Worm (Caenorhabditis elegans) whole organism, late embryonic: ENCODE data around the gene msp-58.

Experiments
- C08G9.2 ChIP-seq: sonication (generic microtip); optimal IDR thresholded peaks from 2 replicates; lab custom pipeline; 2016; ENCODE audit warnings: mild to moderate bottlenecking, missing genetic modification characterization, moderate library complexity, missing compliant biosample characterization
- ceh-22 ChIP-seq: sonication (generic microtip); optimal IDR thresholded peaks from 2 replicates; lab custom pipeline; 2017; ENCODE audit warnings: missing biosample characterization, missing genetic modification characterization
- ceh-9 ChIP-seq: sonication (generic microtip); optimal IDR thresholded peaks from 2 replicates; lab custom pipeline; 2016; ENCODE audit warnings: mild to moderate bottlenecking, missing genetic modification characterization, inconsistent platforms, missing compliant biosample characterization
- ets-4 ChIP-seq: sonication (generic microtip); optimal IDR thresholded peaks from 2 replicates; lab custom pipeline; 2016; ENCODE audit warnings: missing genetic modification characterization, missing compliant biosample characterization
- fkh-10 ChIP-seq: fragments of 150-350 bp; optimal IDR thresholded peaks from 2 replicates; lab custom pipeline; 2014; ENCODE audit warnings: missing biosample characterization, missing genetic modification reagents, missing genetic modification characterization
- pag-3 ChIP-seq: sonication (generic microtip); optimal IDR thresholded peaks from 2 replicates; lab custom pipeline; 2016; ENCODE audit warnings: missing compliant biosample characterization, missing genetic modification characterization, borderline replicate concordance
- zip-5 ChIP-seq: sonication (generic microtip); optimal IDR thresholded peaks from 2 replicates; lab custom pipeline; 2016; ENCODE audit warnings: missing genetic modification characterization, missing compliant biosample characterization

DNA sequence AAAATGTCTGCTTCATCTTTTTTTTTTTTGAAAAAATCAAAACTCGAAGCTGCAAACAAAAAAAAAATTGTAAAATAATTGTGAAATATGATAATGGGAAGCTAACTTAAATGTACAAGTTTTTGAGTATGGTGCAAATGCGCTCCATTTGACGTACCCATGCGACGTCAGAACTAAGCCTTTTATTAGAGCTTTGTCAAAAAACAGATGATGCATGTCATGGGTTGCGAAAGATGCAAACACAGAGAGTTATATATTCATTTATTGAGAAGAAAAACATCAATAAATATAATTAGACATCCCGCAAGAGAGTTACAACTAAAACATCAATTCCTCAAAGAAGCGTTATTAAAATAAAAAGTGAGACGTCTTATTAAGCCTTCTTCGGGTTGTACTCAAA is 13.9 kb upstream of the msp-58 start:
- no peak for TF ChIP-seq fkh-10
- no peak for TF ChIP-seq zip-5 (tag; lab: Kevin White, UChicago)
- no peak for TF ChIP-seq pag-3 (tag; lab: Kevin White, UChicago)
- no peak for TF ChIP-seq C08G9.2 (tag; lab: Kevin White, UChicago)
- no peak for TF ChIP-seq ets-4 (tag; lab: Kevin White, UChicago)
- TF ChIP-seq ceh-22 (tag; lab: Kevin White, UChicago), result no peak
- TF ChIP-seq ceh-9 (tag; lab: Kevin White, UChicago), result no peak
